Worm (Caenorhabditis elegans) whole organism, L1 larva: ENCODE results near the gene lite-1.

Source experiments
- C34B4.2 ChIP-seq: sonication (generic microtip); optimal IDR thresholded peaks from 2 replicates; lab custom pipeline; 2017; ENCODE audit warnings: mild to moderate bottlenecking, missing genetic modification characterization, missing compliant biosample characterization
- aha-1 ChIP-seq: fragments of 150-350 bp; optimal IDR thresholded peaks from 2 replicates; lab custom pipeline; 2014; ENCODE audit warnings: missing biosample characterization, missing genetic modification characterization
- ama-1 ChIP-seq: fragments of 150-350 bp; optimal IDR thresholded peaks from 2 replicates; lab custom pipeline; 2014
- blmp-1 ChIP-seq: fragments of 150-350 bp; optimal IDR thresholded peaks from 2 replicates; lab custom pipeline; 2014; ENCODE audit warnings: missing biosample characterization, missing genetic modification characterization
- ceh-63 ChIP-seq: fragments of 200-800 bp; sonication (Bioruptor generic); optimal IDR thresholded peaks from 2 replicates; lab custom pipeline; 2018; ENCODE audit warnings: mild to moderate bottlenecking, missing genetic modification characterization, missing compliant biosample characterization
- ceh-8 ChIP-seq: fragments of 200-800 bp; sonication (Bioruptor generic); optimal IDR thresholded peaks from 2 replicates; lab custom pipeline; 2018; ENCODE audit warnings: mild to moderate bottlenecking, missing genetic modification characterization, moderate library complexity, missing compliant biosample characterization
- ceh-82 ChIP-seq, 3 experiments: fragments of 150-350 bp in 1 of 3; sonication (generic microtip) in 2 of 3; optimal IDR thresholded peaks; 2 replicates each; lab custom pipeline; 2014 to 2017; ENCODE audit warnings: missing biosample characterization in 3 of 3, missing genetic modification characterization in 3 of 3
- ceh-88 ChIP-seq: fragments of 200-800 bp; sonication (Bioruptor generic); IDR thresholded peaks from 2 replicates; pipeline ENCODE4 v1.3.6; 2022; ENCODE audit warnings: missing genetic modification characterization, missing compliant biosample characterization
- dpl-1 ChIP-seq, 3 experiments: fragments of 150-350 bp in 2 of 3; sonication (generic microtip) in 1 of 3; optimal IDR thresholded peaks; 2 replicates each; lab custom pipeline; 2014 to 2017; ENCODE audit warnings: missing biosample characterization in 3 of 3, missing genetic modification characterization in 3 of 3, missing genetic modification reagents in 3 of 3
- efl-1 ChIP-seq, 4 experiments: fragments of 150-350 bp; optimal IDR thresholded peaks in 3 of 4; peaks in 1 of 4; 1 replicate in 1 of 4; 2 replicates in 3 of 4; lab custom pipeline; 2014; ENCODE audit warnings: missing biosample characterization in 2 of 4, missing genetic modification characterization in 2 of 4, missing genetic modification reagents in 2 of 4
- egl-13 ChIP-seq: sonication (generic microtip); optimal IDR thresholded peaks from 2 replicates; lab custom pipeline; 2016; ENCODE audit warnings: missing genotype, missing genetic modification reagents, missing genetic modification characterization, missing compliant biosample characterization
- egl-27 ChIP-seq, 2 experiments: fragments of 150-350 bp in 1 of 2; sonication (generic microtip); optimal IDR thresholded peaks; 3 replicates each; lab custom pipeline; 2017 to 2018; ENCODE audit warnings: missing biosample characterization in 2 of 2, missing genetic modification characterization in 2 of 2, missing genetic modification reagents in 2 of 2
- elt-2 ChIP-seq: sonication (generic microtip); optimal IDR thresholded peaks from 2 replicates; lab custom pipeline; 2016; ENCODE audit warnings: missing genetic modification characterization, mild to moderate bottlenecking, inconsistent platforms, missing compliant biosample characterization, missing genetic modification reagents
- elt-3 ChIP-seq, 6 experiments: fragments of 150-350 bp in 1 of 6; sonication (generic microtip); optimal IDR thresholded peaks; 2 replicates each; lab custom pipeline; 2017 to 2018; ENCODE audit warnings: missing biosample characterization in 6 of 6, missing genetic modification characterization in 6 of 6, inconsistent platforms in 1 of 6
- ets-5 ChIP-seq: fragments of 200-800 bp; sonication (Bioruptor generic); IDR thresholded peaks from 2 replicates; pipeline ENCODE4 v1.3.6; 2022; ENCODE audit warnings: missing genetic modification characterization, missing compliant biosample characterization
- fkh-10 ChIP-seq: sonication (generic microtip); optimal IDR thresholded peaks from 2 replicates; lab custom pipeline; 2017; ENCODE audit warnings: missing biosample characterization, missing genetic modification reagents, missing genetic modification characterization
- fkh-8 ChIP-seq: sonication (generic microtip); optimal IDR thresholded peaks from 2 replicates; lab custom pipeline; 2016; ENCODE audit warnings: mild to moderate bottlenecking, missing genetic modification characterization, missing compliant biosample characterization
- grh-1 ChIP-seq: fragments of 200-800 bp; sonication (Bioruptor generic); IDR thresholded peaks from 2 replicates; pipeline ENCODE4 v1.3.6; 2022; ENCODE audit warnings: missing genetic modification reagents, missing genetic modification characterization, missing compliant biosample characterization
- hlh-4 ChIP-seq: sonication (generic microtip); optimal IDR thresholded peaks from 2 replicates; lab custom pipeline; 2016; ENCODE audit warnings: mild to moderate bottlenecking, missing genetic modification characterization, missing compliant biosample characterization
- irx-1 ChIP-seq: sonication (generic microtip); optimal IDR thresholded peaks from 2 replicates; lab custom pipeline; 2016; ENCODE audit warnings: missing genetic modification characterization, missing compliant biosample characterization
- jun-1 ChIP-seq: fragments of 150-350 bp; optimal IDR thresholded peaks from 2 replicates; lab custom pipeline; 2014; ENCODE audit warnings: missing biosample characterization, missing genetic modification reagents, missing genetic modification characterization
- lin-13 ChIP-seq: fragments of 150-350 bp; optimal IDR thresholded peaks from 2 replicates; lab custom pipeline; 2014; ENCODE audit warnings: missing biosample characterization, missing genetic modification reagents, missing genetic modification characterization
- lin-15B ChIP-seq: fragments of 150-350 bp; sonication (generic microtip); optimal IDR thresholded peaks from 3 replicates; lab custom pipeline; 2014; ENCODE audit warnings: missing biosample characterization, missing genetic modification characterization
- lin-35 ChIP-seq, 2 experiments: fragments of 150-350 bp; optimal IDR thresholded peaks; 2 replicates each; lab custom pipeline; 2014; ENCODE audit warnings: missing biosample characterization in 2 of 2, missing genetic modification characterization in 2 of 2, missing genetic modification reagents in 2 of 2
- lir-3 ChIP-seq: sonication (generic microtip); optimal IDR thresholded peaks from 2 replicates; lab custom pipeline; 2016; ENCODE audit warnings: mild to moderate bottlenecking, missing genetic modification characterization, moderate library complexity, missing compliant biosample characterization; ENCODE audit not compliant: poor library complexity
- mab-9 ChIP-seq: fragments of 200-800 bp; sonication (Bioruptor generic); IDR thresholded peaks from 2 replicates; pipeline ENCODE4 v1.3.6; 2022; ENCODE audit warnings: missing genetic modification reagents, missing genetic modification characterization, missing compliant biosample characterization
- mdl-1 ChIP-seq, 2 experiments: fragments of 150-350 bp; optimal IDR thresholded peaks; 2 replicates each; lab custom pipeline; 2014 to 2017; ENCODE audit warnings: missing biosample characterization in 2 of 2, missing genetic modification characterization in 2 of 2, inconsistent platforms in 1 of 2
- mef-2 ChIP-seq: fragments of 150-350 bp; optimal IDR thresholded peaks from 2 replicates; lab custom pipeline; 2014; ENCODE audit warnings: missing biosample characterization, missing genetic modification characterization
- nhr-11 ChIP-seq: fragments of 150-350 bp; optimal IDR thresholded peaks from 2 replicates; lab custom pipeline; 2014; ENCODE audit warnings: missing biosample characterization, missing genetic modification characterization
- nhr-12 ChIP-seq: sonication (generic microtip); optimal IDR thresholded peaks from 2 replicates; lab custom pipeline; 2017; ENCODE audit warnings: missing biosample characterization, missing genetic modification characterization
- nhr-19 ChIP-seq: fragments of 200-800 bp; sonication (Bioruptor generic); conservative IDR thresholded peaks from 2 replicates; pipeline ENCODE4 v1.3.6; 2022; ENCODE audit warnings: missing genetic modification characterization, missing compliant biosample characterization
- nhr-71 ChIP-seq: sonication (generic microtip); optimal IDR thresholded peaks from 2 replicates; lab custom pipeline; 2016; ENCODE audit warnings: mild to moderate bottlenecking, missing genetic modification characterization, moderate library complexity, missing compliant biosample characterization
- nhr-76 ChIP-seq: sonication (generic microtip); optimal IDR thresholded peaks from 2 replicates; lab custom pipeline; 2017; ENCODE audit warnings: missing biosample characterization, missing genetic modification characterization
- nhr-85 ChIP-seq: sonication (generic microtip); peaks from one replicate; lab custom pipeline; 2016; ENCODE audit warnings: missing genetic modification characterization, inconsistent platforms, missing compliant biosample characterization
- nhr-90 ChIP-seq: sonication (generic microtip); optimal IDR thresholded peaks from 2 replicates; lab custom pipeline; 2016; ENCODE audit warnings: mild to moderate bottlenecking, missing genetic modification characterization, missing compliant biosample characterization; ENCODE audit not compliant: poor library complexity
- pax-3 ChIP-seq: fragments of 200-800 bp; sonication (Bioruptor generic); optimal IDR thresholded peaks from 2 replicates; lab custom pipeline; 2018; ENCODE audit warnings: mild to moderate bottlenecking, missing genetic modification characterization, moderate library complexity, missing compliant biosample characterization
- pqm-1 ChIP-seq: sonication (generic microtip); optimal IDR thresholded peaks from 3 replicates; lab custom pipeline; 2017; ENCODE audit warnings: missing biosample characterization, missing genetic modification characterization
- skn-1 ChIP-seq: fragments of 150-350 bp; optimal IDR thresholded peaks from 2 replicates; lab custom pipeline; 2014; ENCODE audit warnings: missing biosample characterization, missing genetic modification characterization
- snu-23 ChIP-seq: sonication (generic microtip); optimal IDR thresholded peaks from 2 replicates; lab custom pipeline; 2016; ENCODE audit warnings: missing genetic modification characterization, missing compliant biosample characterization
- sox-4 ChIP-seq: sonication (generic microtip); optimal IDR thresholded peaks from 2 replicates; lab custom pipeline; 2016; ENCODE audit warnings: missing genetic modification characterization, missing compliant biosample characterization
- sup-37 ChIP-seq: fragments of 200-800 bp; sonication (Bioruptor generic); optimal IDR thresholded peaks from 2 replicates; lab custom pipeline; 2018; ENCODE audit warnings: mild to moderate bottlenecking, missing genetic modification characterization, missing compliant biosample characterization
- swsn-7 ChIP-seq: sonication (generic microtip); optimal IDR thresholded peaks from 2 replicates; lab custom pipeline; 2016; ENCODE audit warnings: missing genetic modification characterization, missing compliant biosample characterization
- tbx-2 ChIP-seq: sonication (generic microtip); optimal IDR thresholded peaks from 2 replicates; lab custom pipeline; 2016; ENCODE audit warnings: missing genetic modification characterization, missing compliant biosample characterization
- unc-86 ChIP-seq: sonication (generic microtip); optimal IDR thresholded peaks from 2 replicates; lab custom pipeline; 2016; ENCODE audit warnings: missing genetic modification characterization, missing compliant biosample characterization
- xbp-1 ChIP-seq: sonication (generic microtip); optimal IDR thresholded peaks from 2 replicates; lab custom pipeline; 2016; ENCODE audit warnings: missing genetic modification characterization, missing compliant biosample characterization
- zip-4 ChIP-seq: fragments of 200-800 bp; sonication (Bioruptor generic); optimal IDR thresholded peaks from 2 replicates; lab custom pipeline; 2018; ENCODE audit warnings: mild to moderate bottlenecking, missing genetic modification characterization, moderate library complexity, missing compliant biosample characterization
- ztf-11 ChIP-seq, 2 experiments: sonication (generic microtip); optimal IDR thresholded peaks; 2 replicates each; lab custom pipeline; 2016 to 2017; ENCODE audit warnings: missing genetic modification characterization in 2 of 2, missing biosample characterization in 1 of 2, missing compliant biosample characterization in 1 of 2

The lite-1 gene

DNA sequence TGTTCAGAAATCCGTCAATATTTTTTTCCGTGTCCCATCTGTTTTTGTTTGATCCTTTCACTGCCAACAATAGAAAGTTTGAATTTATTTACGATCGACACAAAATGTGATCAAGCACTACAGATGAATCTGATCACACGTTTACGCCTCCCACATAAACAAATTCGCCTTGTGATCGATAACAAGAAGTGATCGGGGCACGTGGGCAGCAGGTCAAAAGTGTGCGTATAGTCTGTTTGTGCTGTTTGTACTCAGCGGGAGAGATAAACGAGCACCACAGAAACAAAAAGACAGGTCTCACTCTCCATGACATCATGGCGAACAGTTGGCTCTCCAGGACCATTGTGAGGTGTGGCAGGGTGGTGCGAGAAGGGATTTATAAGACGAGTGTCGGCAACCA lies 25.0 kb upstream of the lite-1 start (continued):
- TF ChIP-seq unc-86 (tag; lab: Kevin White, UChicago) (no peak), jun-1 (tag; lab: Kevin White, UChicago) (peak; percentile 15), lin-13 (peak; percentile 58), nhr-19 (peak; percentile 93), tbx-2 (tag; lab: Kevin White, UChicago) (peak; percentile 90), nhr-12 (tag; lab: Kevin White, UChicago) (no peak), egl-27 (tag; optimal IDR thresholded peaks at IDR 0.05; lab: Kevin White, UChicago) (no peak), sup-37 (peak; percentile 56), nhr-76 (tag; lab: Kevin White, UChicago) (no peak), efl-1 (optimal IDR thresholded peaks at IDR 0.05; lab: Kevin White, UChicago) (peak; percentile 34 to 42), efl-1 (GFP tag; optimal IDR thresholded peaks at IDR 0.05 in 1 of 2; lab: Kevin White, UChicago) (peak; percentile 10 to 84), pqm-1 (no peak), pax-3 (tag; lab: Kevin White, UChicago) (peak; percentile 9), nhr-90 (peak; percentile 91), dpl-1 (GFP tag; optimal IDR thresholded peaks at IDR 0.05; lab: Kevin White, UChicago) (peak; percentile 23 to 61 (median 41)), nhr-11 (tag; lab: Kevin White, UChicago) (peak; percentile 89), zip-4 (GFP tag; lab: Kevin White, UChicago) (peak; percentile 3), ets-5 (no peak), sox-4 (no peak), egl-13 (tag; lab: Kevin White, UChicago) (no peak), lin-35 (GFP tag; optimal IDR thresholded peaks at IDR 0.05; lab: Kevin White, UChicago) (peak; percentile 53 to 86), elt-2 (tag; lab: Kevin White, UChicago) (peak; percentile 92), swsn-7 (peak; percentile 69), nhr-71 (tag; lab: Kevin White, UChicago) (peak; percentile 98), fkh-10 (GFP tag; lab: Kevin White, UChicago) (no peak), ceh-88 (peak; percentile 33; the same call in 1 of the 2 replicates), grh-1 (GFP tag; lab: Robert Waterston, UW) (peak; percentile 78), mef-2 (no peak), snu-23 (GFP tag; lab: Kevin White, UChicago) (peak; percentile 89), ceh-8 (GFP tag; lab: Kevin White, UChicago) (no peak), ztf-11 (tag; optimal IDR thresholded peaks at IDR 0.05; lab: Kevin White, UChicago) (no peak)

ce11 chrX:6254671-6255031 lies 24.1 kb upstream of the lite-1 start:
- TF ChIP-seq skn-1 (tag; lab: Kevin White, UChicago) = no peak
- TF ChIP-seq lir-3 (tag; lab: Kevin White, UChicago) = no peak
- no peak for TF ChIP-seq fkh-8 (tag; lab: Kevin White, UChicago)
- peak in 2 of 6 experiments; percentile 29 to 62 for TF ChIP-seq elt-3 (tag; optimal IDR thresholded peaks at IDR 0.05; lab: Kevin White, UChicago)
- peak; percentile 94 for TF ChIP-seq blmp-1 (tag; lab: Kevin White, UChicago)
- peak; percentile 31 for TF ChIP-seq C34B4.2 (tag; lab: Kevin White, UChicago)

DNA sequence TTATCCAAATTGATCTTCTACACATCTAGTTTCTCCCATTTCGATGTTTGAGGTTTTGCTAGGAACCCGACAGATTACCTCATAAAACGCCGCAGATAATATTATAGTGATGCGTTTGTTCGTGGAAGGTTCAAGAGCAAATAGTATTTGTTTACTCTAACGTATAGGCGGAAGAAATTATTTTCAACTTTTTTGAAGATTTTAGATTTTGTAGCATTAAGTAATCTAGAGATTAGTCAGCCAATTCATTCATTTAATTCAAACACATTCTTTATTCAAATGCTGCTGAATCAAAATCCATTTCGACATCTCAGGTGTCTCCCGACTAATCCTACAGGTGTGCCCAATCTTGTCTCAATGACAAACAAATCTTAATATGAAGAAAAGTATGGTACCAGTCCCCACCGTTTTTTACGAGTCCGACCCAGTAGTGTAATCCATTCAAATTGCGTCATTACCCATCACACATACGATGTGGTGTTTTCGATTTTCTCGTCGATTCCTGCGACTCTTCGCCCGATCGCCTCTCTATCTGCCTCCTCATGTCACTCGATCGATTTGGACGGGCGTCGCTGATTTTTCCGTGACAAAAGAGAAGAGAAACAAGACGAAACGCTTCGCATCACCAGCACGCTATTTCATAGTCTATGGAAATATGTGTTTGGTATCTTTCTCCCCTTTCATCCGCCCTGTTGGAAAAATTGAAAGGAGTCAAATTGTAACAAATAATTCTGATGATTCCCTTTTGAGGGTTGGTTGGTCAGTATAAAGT lies 23.5 kb upstream of the lite-1 start:
- TF ChIP-seq sox-4 (no peak), mab-9 (GFP tag; lab: Robert Waterston, UW) (no peak), ztf-11 (tag; optimal IDR thresholded peaks at IDR 0.05; lab: Kevin White, UChicago) (no peak), C34B4.2 (tag; lab: Kevin White, UChicago) (no peak), ama-1 (lab: Kevin White, UChicago) (peak; percentile 86), nhr-85 (peak; percentile 86), ceh-82 (tag; optimal IDR thresholded peaks at IDR 0.05; lab: Kevin White, UChicago) (peak in 1 of 3 experiments; percentile 19), aha-1 (no peak), ceh-63 (GFP tag; lab: Kevin White, UChicago) (peak; percentile 0), jun-1 (tag; lab: Kevin White, UChicago) (peak; percentile 73), ceh-8 (GFP tag; lab: Kevin White, UChicago) (no peak), hlh-4 (tag; lab: Kevin White, UChicago) (no peak), nhr-71 (tag; lab: Kevin White, UChicago) (peak; percentile 69), fkh-8 (tag; lab: Kevin White, UChicago) (peak; percentile 11), xbp-1 (tag; lab: Kevin White, UChicago) (peak; percentile 54), lin-15B (tag; lab: Kevin White, UChicago) (no peak), mef-2 (no peak), blmp-1 (tag; lab: Kevin White, UChicago) (peak; percentile 90), zip-4 (GFP tag; lab: Kevin White, UChicago) (peak; percentile 17), mdl-1 (tag; optimal IDR thresholded peaks at IDR 0.05; lab: Kevin White, UChicago) (peak in 1 of 2 experiments; percentile 75), ets-5 (0 out of 2 replicates have a peak, but pooled peaks have one; percentile 35), irx-1 (tag; lab: Kevin White, UChicago) (no peak)
